Worm (Caenorhabditis elegans) whole organism, L3 larva: Measurements from ENCODE around the gene Y57G11C.46.

ENCODE experiments used
- egl-27 ChIP-seq: sonication (generic microtip); optimal IDR thresholded peaks from 4 replicates; lab custom pipeline; 2017; ENCODE audit warnings: missing biosample characterization, missing genetic modification reagents, missing genetic modification characterization
- nhr-67 ChIP-seq: fragments of 150-350 bp; optimal IDR thresholded peaks from 2 replicates; lab custom pipeline; 2014; ENCODE audit warnings: missing biosample characterization, missing genetic modification characterization
- nhr-77 ChIP-seq: fragments of 150-350 bp; optimal IDR thresholded peaks from 2 replicates; lab custom pipeline; 2014; ENCODE audit warnings: missing biosample characterization, missing genetic modification characterization
- unc-39 ChIP-seq: sonication (generic microtip); optimal IDR thresholded peaks from 4 replicates; lab custom pipeline; 2017; ENCODE audit warnings: missing biosample characterization, missing genetic modification characterization

DNA sequence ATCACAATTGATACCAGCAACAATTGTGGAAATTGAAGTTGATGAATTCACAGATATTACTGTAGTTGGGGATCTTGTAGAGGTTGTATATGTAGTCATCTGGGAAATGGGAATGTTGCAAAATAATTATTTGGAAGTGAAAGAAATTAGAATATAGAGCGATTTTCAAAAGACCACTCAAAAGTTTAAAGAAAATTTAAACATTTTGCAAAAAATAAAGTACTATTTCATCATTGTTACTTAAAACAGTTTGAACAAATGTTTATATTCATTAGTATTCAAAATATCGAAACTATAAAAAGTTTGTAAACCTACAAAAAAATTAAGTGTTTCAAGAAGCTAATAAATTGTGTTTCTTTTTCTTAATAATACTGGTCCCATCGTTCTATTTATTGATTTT, at the start of gene Y57G11C.46:
- TF ChIP-seq nhr-77 (no peak), unc-39 (tag; lab: Kevin White, UChicago) (no peak), nhr-67 (tag; lab: Kevin White, UChicago) (no peak), egl-27 (no peak)
